Worm (Caenorhabditis elegans): ENCODE measurements around the gene F41G3.5.
"Not testable (repeated sequence)": the region's sequence is repeated elsewhere in the genome, so short reads cannot be mapped to it uniquely, and the experiment has no call there.

F41G3.5 gene

ce11 chrII:6768014-6768413 lies 21.5 kb downstream of the F41G3.5 start, which contains the start of gene F41G3.18:
F41G3.18 (plus strand) TSS chrII:6768314.
- TF ChIP-seq nhr-111 (GFP tag; optimal IDR thresholded peaks at IDR 0.05) (no peak), arid-1 (GFP tag; conservative IDR thresholded peaks at IDR 0.05) (no peak), pqm-1 (tag; optimal IDR thresholded peaks at IDR 0.05) (peak; percentile 42), dmd-6 (GFP tag; IDR thresholded peaks at IDR 0.05) (0 out of 2 replicates have a peak, but pooled peaks have one; percentile 6)

ce11 chrII:6770030-6770429 lies 23.5 kb downstream of the F41G3.5 start:
- TF ChIP-seq unc-62 (GFP tag; optimal IDR thresholded peaks at IDR 0.05 in 1 of 2) (peak in 1 of 2 experiments; percentile 95), unc-62 (tag; optimal IDR thresholded peaks at IDR 0.05) (no peak), jun-1 (tag; optimal IDR thresholded peaks at IDR 0.05) (no peak), daf-16 (GFP tag; optimal IDR thresholded peaks at IDR 0.05) (no peak), daf-16 (tag; optimal IDR thresholded peaks at IDR 0.05) (no peak), nhr-11 (tag; optimal IDR thresholded peaks at IDR 0.05) (no peak), zfp-3 (GFP tag; conservative IDR thresholded peaks at IDR 0.05) (no peak)

ce11 chrII:6772482-6772881 lies 26.0 kb downstream of the F41G3.5 start:
- TF ChIP-seq fkh-10 (GFP tag; optimal IDR thresholded peaks at IDR 0.05) (peak; percentile 55), aha-1 (tag) (peak; percentile 3), nhr-42 (GFP tag; IDR thresholded peaks at IDR 0.05) (no peak), daf-8 (GFP tag; IDR thresholded peaks at IDR 0.05) (no peak)

ce11 chrII:6775076-6775475 lies 28.6 kb downstream of the F41G3.5 start, which contains the start of gene agr-1:
agr-1 (minus strand) TSS chrII:6775176.
- not testable (repeated sequence) for TF ChIP-seq arid-1 (GFP tag; conservative IDR thresholded peaks at IDR 0.05); mes-2 (tag; optimal IDR thresholded peaks at IDR 0.05; ENCODE audit: poor library complexity, severe bottlenecking); T26A8.4 (GFP tag; IDR thresholded peaks at IDR 0.05)

DNA sequence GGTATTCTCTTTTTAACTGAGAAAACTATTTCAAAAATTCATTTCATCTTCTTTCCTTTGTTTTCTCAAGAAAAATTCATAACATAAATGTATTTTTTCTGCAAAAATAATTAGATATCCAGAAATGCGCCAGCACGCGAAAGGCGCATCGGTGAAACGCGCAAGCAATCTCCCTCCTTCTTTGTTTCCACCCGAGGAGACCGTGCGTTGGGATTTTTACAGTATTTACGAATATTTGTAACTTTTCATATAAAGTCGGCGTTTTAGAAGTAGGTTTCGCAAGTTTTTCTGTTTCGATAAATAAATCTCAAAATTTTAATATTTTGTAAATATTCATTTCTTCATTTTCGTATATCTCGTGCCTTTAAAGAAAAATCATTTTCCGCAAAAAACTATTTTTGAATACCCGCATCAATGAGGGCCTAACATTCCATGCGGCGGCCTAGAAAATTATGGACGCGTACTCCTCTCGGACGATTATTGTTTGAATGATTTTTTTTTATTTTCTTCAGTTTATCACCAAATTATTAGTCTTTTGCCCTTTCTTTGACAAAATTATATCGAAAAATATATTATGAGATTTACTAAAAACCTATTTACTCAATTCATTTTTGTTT lies 30.0 kb downstream of the F41G3.5 start, which contains the start of gene ssup-72:
Gene ssup-72 (plus strand): TSS at position 181 of the 617 bp plus-strand sequence.
- TF ChIP-seq dpl-1 (GFP tag; optimal IDR thresholded peaks at IDR 0.05) = peak; percentile 88
- no peak for TF ChIP-seq daf-16 (GFP tag; optimal IDR thresholded peaks at IDR 0.05)
- TF ChIP-seq daf-16 (tag; optimal IDR thresholded peaks at IDR 0.05) = peak; percentile 32
- peak; percentile 39 for TF ChIP-seq dve-1 (tag; optimal IDR thresholded peaks at IDR 0.05; ENCODE audit: insufficient read depth)
- TF ChIP-seq hmg-1.1 (GFP tag; IDR thresholded peaks at IDR 0.05) = 0 out of 2 replicates have a peak, but pooled peaks have one; percentile 34
- peak; percentile 60 for TF ChIP-seq F49E8.2 (tag; optimal IDR thresholded peaks at IDR 0.05; ENCODE audit: borderline replicate concordance)
- peak in 1 of 2 experiments; percentile 84 for TF ChIP-seq lsy-2 (tag; optimal IDR thresholded peaks at IDR 0.05)
- TF ChIP-seq nhr-28 (tag; optimal IDR thresholded peaks at IDR 0.05) = peak; percentile 2
- no peak for TF ChIP-seq aly-2 (tag; optimal IDR thresholded peaks at IDR 0.05)
- TF ChIP-seq daf-8 (GFP tag; IDR thresholded peaks at IDR 0.05) = no peak
- TF ChIP-seq Y105C5A.15 (GFP tag; IDR thresholded peaks at IDR 0.05) = no peak
- TF ChIP-seq ceh-62 (tag; optimal IDR thresholded peaks at IDR 0.05) = no peak
- TF ChIP-seq ZK337.2 (GFP tag; IDR thresholded peaks at IDR 0.05) = peak; percentile 43; the same call in 1 of the 2 replicates
- TF ChIP-seq hlh-11 (tag; optimal IDR thresholded peaks at IDR 0.05) = peak; percentile 6
- peak; percentile 60 for TF ChIP-seq T20F7.1 (GFP tag; optimal IDR thresholded peaks at IDR 0.05)
- TF ChIP-seq mep-1 (tag; optimal IDR thresholded peaks at IDR 0.05) = peak; percentile 65
- TF ChIP-seq hif-1 (tag; optimal IDR thresholded peaks at IDR 0.05) = peak in 1 of 2 experiments; percentile 77
- peak; percentile 49 for TF ChIP-seq rbr-2 (tag; optimal IDR thresholded peaks at IDR 0.05)
- peak; percentile 51 for TF ChIP-seq hlh-30 (tag; optimal IDR thresholded peaks at IDR 0.05; ENCODE audit: insufficient read depth)
- TF ChIP-seq attf-4 (tag; optimal IDR thresholded peaks at IDR 0.05) = no peak
- TF ChIP-seq mdl-1 (tag; optimal IDR thresholded peaks at IDR 0.05) = peak in 1 of 2 experiments; percentile 32
- 0 out of 2 replicates have a peak, but pooled peaks have one; percentile 12 for TF ChIP-seq ceh-44 (GFP tag; IDR thresholded peaks at IDR 0.05)
- peak; percentile 98 for TF ChIP-seq mes-2 (tag; optimal IDR thresholded peaks at IDR 0.05; ENCODE audit: poor library complexity, severe bottlenecking)
- TF ChIP-seq unc-130 (GFP tag; optimal IDR thresholded peaks at IDR 0.05) = peak; percentile 75
- TF ChIP-seq spr-1 (tag; optimal IDR thresholded peaks at IDR 0.05) = peak; percentile 42
- peak; percentile 5 for TF ChIP-seq aha-1 (tag)
- no peak for TF ChIP-seq egl-43 (GFP tag; IDR thresholded peaks at IDR 0.05)
- no peak for TF ChIP-seq madf-5 (GFP tag; IDR thresholded peaks at IDR 0.05)
- TF ChIP-seq nhr-48 (tag; optimal IDR thresholded peaks at IDR 0.05) = peak; percentile 36

All from whole organism, L4 larva.